Fruit fly (Drosophila melanogaster) S2 (cell line): ENCODE measurements around the gene CG8578.

Experiments
- CG8478 ChIP-seq: fragments of >200 bp; optimal IDR thresholded peaks from 2 replicates; lab custom pipeline; 2018
- CTCF ChIP-seq, 2 experiments: fragments of >200 bp; optimal IDR thresholded peaks; 2 replicates each; lab custom pipeline; 2018

dm6 chrX:15841346-15841745 is 2.9 kb upstream of the CG8578 start:
- TF ChIP-seq CTCF (optimal IDR thresholded peaks at IDR 0.05; lab: Kevin White, UChicago) (no peak), CG8478 (no peak)
